Fruit fly (Drosophila melanogaster) whole organism, embryonic: ENCODE data around the gene Glyat.

ENCODE experiments used
- B-H2 ChIP-seq: fragments of 200-800 bp; sonication (Bioruptor generic); optimal IDR thresholded peaks from 2 replicates; lab custom pipeline; 2018; ENCODE audit warnings: missing biosample characterization, mild to moderate bottlenecking, missing genetic modification characterization
- Bgb ChIP-seq: fragments of 200-800 bp; sonication (Bioruptor generic); IDR thresholded peaks from 2 replicates; pipeline ENCODE4 v1.3.6; 2022; ENCODE audit warnings: missing biosample characterization, missing genetic modification characterization; ENCODE audit not compliant: partially characterized antibody
- CG10209 ChIP-seq: fragments of 200-800 bp; sonication (Bioruptor generic); optimal IDR thresholded peaks from 3 replicates; lab custom pipeline; 2017; ENCODE audit warnings: missing biosample characterization, mild to moderate bottlenecking, missing genetic modification characterization, missing genetic modification reagents
- CG1024 ChIP-seq: fragments of 200-800 bp; sonication (Bioruptor generic); IDR thresholded peaks from 2 replicates; pipeline ENCODE4 v1.3.6; 2022; ENCODE audit warnings: missing biosample characterization, missing genetic modification characterization
- CG11560 ChIP-seq: fragments of 200-800 bp; sonication (Bioruptor generic); IDR thresholded peaks from 3 replicates; pipeline ENCODE4 v1.3.6; 2022; ENCODE audit warnings: missing biosample characterization, missing genetic modification characterization
- CG11696 ChIP-seq: fragments of 200-800 bp; sonication (Bioruptor generic); IDR thresholded peaks from 2 replicates; pipeline ENCODE4 v1.3.6; 2022; ENCODE audit warnings: missing biosample characterization, missing genetic modification characterization
- CG12942 ChIP-seq: fragments of 200-800 bp; sonication (Bioruptor generic); optimal IDR thresholded peaks from 3 replicates; lab custom pipeline; 2016; ENCODE audit warnings: missing biosample characterization, missing genetic modification characterization
- CG13296 ChIP-seq: fragments of 200-800 bp; sonication (Bioruptor generic); optimal IDR thresholded peaks from 3 replicates; lab custom pipeline; 2018; ENCODE audit warnings: missing biosample characterization, mild to moderate bottlenecking, missing genetic modification characterization
- CG15073 ChIP-seq: fragments of 200-800 bp; sonication (Bioruptor generic); optimal IDR thresholded peaks from 2 replicates; lab custom pipeline; 2016; ENCODE audit warnings: missing biosample characterization, missing genetic modification characterization
- CG15269 ChIP-seq: fragments of 200-800 bp; sonication (Bioruptor generic); optimal IDR thresholded peaks from 2 replicates; lab custom pipeline; 2018; ENCODE audit warnings: missing biosample characterization, mild to moderate bottlenecking, missing genetic modification characterization, moderate library complexity
- CG15479 ChIP-seq: fragments of 200-800 bp; sonication (Bioruptor generic); optimal IDR thresholded peaks from 3 replicates; lab custom pipeline; 2019; ENCODE audit warnings: missing biosample characterization, mild to moderate bottlenecking, missing genetic modification characterization, moderate library complexity
- CG1647 ChIP-seq: fragments of 200-800 bp; sonication (Bioruptor generic); optimal IDR thresholded peaks from 3 replicates; lab custom pipeline; 2016; ENCODE audit warnings: missing biosample characterization, missing genetic modification characterization
- CG16815 ChIP-seq: fragments of 200-800 bp; sonication (Bioruptor generic); optimal IDR thresholded peaks from 3 replicates; lab custom pipeline; 2017; ENCODE audit warnings: missing biosample characterization, mild to moderate bottlenecking, missing genetic modification characterization
- CG1792 ChIP-seq: fragments of 200-800 bp; sonication (Bioruptor generic); optimal IDR thresholded peaks from 2 replicates; lab custom pipeline; 2016; ENCODE audit warnings: missing biosample characterization, missing genetic modification characterization
- CG32767 ChIP-seq: fragments of 200-800 bp; sonication (Bioruptor generic); IDR thresholded peaks from 2 replicates; pipeline ENCODE4 v1.3.6; 2022; ENCODE audit warnings: missing biosample characterization, missing genetic modification characterization
- CG43689 ChIP-seq: fragments of 200-800 bp; sonication (Bioruptor generic); IDR thresholded peaks from 2 replicates; pipeline ENCODE4 v1.3.6; 2022; ENCODE audit warnings: missing biosample characterization, missing genetic modification characterization
- CG4707 ChIP-seq: fragments of 200-800 bp; sonication (Bioruptor generic); optimal IDR thresholded peaks from 2 replicates; lab custom pipeline; 2018; ENCODE audit warnings: missing biosample characterization, mild to moderate bottlenecking, missing genetic modification characterization, moderate library complexity
- CG6689 ChIP-seq: fragments of 200-800 bp; sonication (Bioruptor generic); IDR thresholded peaks from 2 replicates; pipeline ENCODE4 v1.3.6; 2022; ENCODE audit warnings: missing biosample characterization, missing genetic modification characterization
- CG7928 ChIP-seq: fragments of 200-800 bp; sonication (Bioruptor generic); optimal IDR thresholded peaks from 2 replicates; lab custom pipeline; 2017; ENCODE audit warnings: missing biosample characterization, mild to moderate bottlenecking, missing genetic modification characterization
- CG8765 ChIP-seq: fragments of 200-800 bp; sonication (Bioruptor generic); IDR thresholded peaks from 2 replicates; pipeline ENCODE4 v1.3.6; 2022; ENCODE audit warnings: missing biosample characterization, missing genetic modification characterization
- CG9437 ChIP-seq: fragments of 200-800 bp; sonication (Bioruptor generic); optimal IDR thresholded peaks from 2 replicates; lab custom pipeline; 2018; ENCODE audit warnings: missing biosample characterization, mild to moderate bottlenecking, missing genetic modification characterization
- Chrac-16 ChIP-seq: fragments of 200-800 bp; sonication (Bioruptor generic); optimal IDR thresholded peaks from 3 replicates; lab custom pipeline; 2016; ENCODE audit warnings: missing biosample characterization, missing genetic modification characterization
- E2f2 ChIP-seq: fragments of 200-800 bp; sonication (Bioruptor generic); IDR thresholded peaks from 2 replicates; pipeline ENCODE4 v1.3.6; 2022; ENCODE audit warnings: missing biosample characterization, missing genetic modification characterization
- H2.0 ChIP-seq: fragments of 200-800 bp; sonication (Bioruptor generic); IDR thresholded peaks from 2 replicates; pipeline ENCODE4 v1.3.6; 2022; ENCODE audit warnings: missing biosample characterization, missing genetic modification characterization
- HLH3B ChIP-seq: fragments of 200-800 bp; sonication (Bioruptor generic); IDR thresholded peaks from 2 replicates; pipeline ENCODE4 v1.3.6; 2022; ENCODE audit warnings: missing biosample characterization, missing genetic modification characterization
- Hr51 ChIP-seq, 2 experiments: fragments of 200-800 bp; sonication (Bioruptor generic); optimal IDR thresholded peaks; 2 replicates in 1 of 2; 3 replicates in 1 of 2; lab custom pipeline; 2016 to 2018; ENCODE audit warnings: missing biosample characterization in 2 of 2, missing genetic modification characterization in 2 of 2, mild to moderate bottlenecking in 1 of 2, moderate library complexity in 1 of 2
- NFAT ChIP-seq: fragments of 200-800 bp; sonication (Bioruptor generic); IDR thresholded peaks from 2 replicates; pipeline ENCODE4 v1.3.6; 2022; ENCODE audit warnings: missing biosample characterization, missing genetic modification characterization
- NfI ChIP-seq: fragments of 200-800 bp; sonication (Bioruptor generic); optimal IDR thresholded peaks from 3 replicates; lab custom pipeline; 2018; ENCODE audit warnings: missing biosample characterization, mild to moderate bottlenecking, missing genetic modification characterization, moderate library complexity
- Pdp1 ChIP-seq, 2 experiments: fragments of 200-800 bp; sonication (Bioruptor generic); optimal IDR thresholded peaks; 3 replicates each; lab custom pipeline; 2016; ENCODE audit warnings: missing biosample characterization in 2 of 2, missing genetic modification characterization in 2 of 2, mild to moderate bottlenecking in 1 of 2, moderate library complexity in 1 of 2
- Tbp ChIP-seq: fragments of >200 bp; optimal IDR thresholded peaks from 2 replicates; lab custom pipeline; 2018; ENCODE audit warnings: missing biosample characterization, missing genetic modification characterization
- bigmax ChIP-seq: fragments of 200-800 bp; sonication (Bioruptor generic); optimal IDR thresholded peaks from 2 replicates; lab custom pipeline; 2018; ENCODE audit warnings: missing biosample characterization, mild to moderate bottlenecking, missing genetic modification characterization
- croc ChIP-seq: fragments of 200-800 bp; sonication (Bioruptor generic); conservative IDR thresholded peaks from 3 replicates; pipeline ENCODE4 v1.3.6; 2022; ENCODE audit warnings: missing biosample characterization, missing genetic modification characterization
- cwo ChIP-seq: fragments of 200-800 bp; sonication (Bioruptor generic); optimal IDR thresholded peaks from 3 replicates; lab custom pipeline; 2017; ENCODE audit warnings: missing biosample characterization, missing genetic modification characterization, mild to moderate bottlenecking, moderate library complexity, missing genetic modification reagents
- dmrt99B ChIP-seq: fragments of 200-800 bp; sonication (Bioruptor generic); optimal IDR thresholded peaks from 2 replicates; lab custom pipeline; 2018; ENCODE audit warnings: missing biosample characterization, mild to moderate bottlenecking, missing genetic modification characterization, moderate library complexity
- esg ChIP-seq: fragments of 200-800 bp; sonication (Bioruptor generic); conservative IDR thresholded peaks from 2 replicates; pipeline ENCODE4 v1.3.6; 2022; ENCODE audit warnings: missing biosample characterization, missing genetic modification characterization
- fd96Cb ChIP-seq: fragments of 200-800 bp; sonication (Bioruptor generic); optimal IDR thresholded peaks from 2 replicates; lab custom pipeline; 2018; ENCODE audit warnings: missing biosample characterization, mild to moderate bottlenecking, missing genetic modification characterization, moderate library complexity
- gsb-n ChIP-seq: fragments of 200-800 bp; sonication (Bioruptor generic); optimal IDR thresholded peaks from 3 replicates; lab custom pipeline; 2018; ENCODE audit warnings: missing biosample characterization, mild to moderate bottlenecking, missing genetic modification characterization
- h ChIP-seq: fragments of >200 bp; optimal IDR thresholded peaks from 2 replicates; lab custom pipeline; 2017
- ham ChIP-seq: fragments of 200-800 bp; sonication (Bioruptor generic); IDR thresholded peaks from 2 replicates; pipeline ENCODE4 v1.3.6; 2022; ENCODE audit warnings: missing biosample characterization, missing genetic modification characterization
- jumu ChIP-seq: fragments of 200-800 bp; sonication (Bioruptor generic); optimal IDR thresholded peaks from 3 replicates; lab custom pipeline; 2016; ENCODE audit warnings: missing biosample characterization, missing genetic modification characterization
- pb ChIP-seq: fragments of 200-800 bp; sonication (Bioruptor generic); optimal IDR thresholded peaks from 3 replicates; lab custom pipeline; 2016; ENCODE audit warnings: missing biosample characterization, missing genetic modification characterization
- pita ChIP-seq: fragments of 200-800 bp; sonication (Bioruptor generic); optimal IDR thresholded peaks from 2 replicates; lab custom pipeline; 2017; ENCODE audit warnings: missing biosample characterization, mild to moderate bottlenecking, missing genetic modification characterization
- pzg ChIP-seq: fragments of 200-800 bp; sonication (Bioruptor generic); optimal IDR thresholded peaks from 3 replicates; lab custom pipeline; 2018; ENCODE audit warnings: missing biosample characterization, mild to moderate bottlenecking, missing genetic modification characterization, moderate library complexity
- slbo ChIP-seq: fragments of 200-800 bp; sonication (Bioruptor generic); IDR thresholded peaks from 2 replicates; pipeline ENCODE4 v1.3.6; 2022; ENCODE audit warnings: missing biosample characterization, missing genetic modification characterization
- slp2 ChIP-seq: fragments of 200-800 bp; sonication (Bioruptor generic); optimal IDR thresholded peaks from 2 replicates; lab custom pipeline; 2016; ENCODE audit warnings: missing biosample characterization, missing genetic modification characterization
- tap ChIP-seq: fragments of 200-800 bp; optimal IDR thresholded peaks from 3 replicates; lab custom pipeline; 2019; ENCODE audit warnings: missing biosample characterization, mild to moderate bottlenecking, missing genetic modification characterization, moderate library complexity
- unc-4 ChIP-seq: fragments of 200-800 bp; sonication (Bioruptor generic); IDR thresholded peaks from 2 replicates; pipeline ENCODE4 v1.3.6; 2022; ENCODE audit warnings: missing biosample characterization, missing genetic modification characterization; ENCODE audit not compliant: partially characterized antibody
- usp ChIP-seq: fragments of >200 bp; optimal IDR thresholded peaks from 2 replicates; lab custom pipeline; 2017; ENCODE audit warnings: missing biosample characterization, missing genetic modification characterization
- zf30C ChIP-seq: fragments of 200-800 bp; sonication (Bioruptor generic); optimal IDR thresholded peaks from 3 replicates; lab custom pipeline; 2018; ENCODE audit warnings: missing biosample characterization, mild to moderate bottlenecking, missing genetic modification characterization

Gene Glyat

DNA sequence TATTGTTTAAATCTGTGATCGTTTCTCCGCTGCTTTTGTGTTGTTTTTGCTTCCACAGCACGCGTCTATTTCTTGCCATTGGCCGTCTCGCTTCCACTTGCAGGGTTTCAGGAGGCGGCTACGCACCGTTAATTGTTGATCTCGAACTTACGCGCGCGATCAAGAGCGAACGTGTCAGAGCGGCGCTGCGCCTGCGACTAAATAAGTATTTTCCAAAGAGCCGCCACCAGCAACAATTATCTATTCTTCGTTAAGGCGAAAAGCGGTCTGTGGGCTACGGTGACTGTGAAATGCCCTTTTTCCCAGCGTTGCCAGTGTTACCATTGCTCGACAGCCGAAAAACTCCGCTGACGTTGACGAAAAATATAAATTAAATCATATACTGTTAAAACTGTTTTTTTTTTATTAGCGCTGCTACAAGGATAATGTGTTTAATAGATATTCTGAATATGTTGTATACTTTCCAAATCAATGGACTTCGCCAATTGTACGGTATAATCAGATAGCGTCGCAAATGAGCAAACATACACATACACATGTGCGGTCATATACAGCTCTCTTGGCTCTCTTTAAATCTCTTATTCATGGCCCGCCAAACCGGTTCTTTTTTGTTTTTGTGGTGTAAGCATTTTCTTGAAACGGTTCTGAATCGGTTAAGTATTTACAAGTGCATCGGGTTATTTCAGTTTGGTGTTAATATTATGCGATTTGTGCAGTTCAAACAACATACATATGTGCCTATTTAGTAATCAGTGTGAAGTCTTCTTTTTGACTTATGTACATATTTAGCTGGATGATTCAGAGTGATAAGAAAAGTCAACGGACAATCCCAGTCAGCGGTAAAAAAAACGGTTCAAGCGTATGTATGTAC lies 16.2 kb downstream of the Glyat start, which contains the start of gene pes (continued):
- TF ChIP-seq pb (GFP tag; lab: Kevin White, UChicago) (peak; percentile 83), slp2 (GFP tag; lab: Kevin White, UChicago) (no peak), Chrac-16 (peak; percentile 8), CG12942 (GFP tag; lab: Kevin White, UChicago) (peak; percentile 62), croc (GFP tag; lab: Robert Waterston, UW) (peak; percentile 95), CG8765 (GFP tag; lab: Robert Waterston, UW) (peak; percentile 87), CG15479 (peak; percentile 28), CG15269 (peak; percentile 29), E2f2 (GFP tag; lab: Robert Waterston, UW) (peak; percentile 75), B-H2 (GFP tag; lab: Kevin White, UChicago) (peak; percentile 65), pzg (GFP tag; lab: Kevin White, UChicago) (no peak), CG43689 (no peak), tap (tag; lab: Kevin White, UChicago) (peak; percentile 57), unc-4 (0 out of 2 replicates have a peak, but pooled peaks have one; percentile 31), NfI (GFP tag; lab: Kevin White, UChicago) (peak; percentile 91), CG10209 (GFP tag; lab: Kevin White, UChicago) (peak; percentile 75), CG7928 (GFP tag; lab: Kevin White, UChicago) (peak; percentile 49), ham (GFP tag; lab: Robert Waterston, UW) (no peak), fd96Cb (tag; lab: Kevin White, UChicago) (peak; percentile 89), jumu (GFP tag; lab: Kevin White, UChicago) (peak; percentile 89), HLH3B (GFP tag; lab: Robert Waterston, UW) (peak; percentile 92), CG1792 (peak; percentile 55), pita (no peak), CG9437 (GFP tag; lab: Kevin White, UChicago) (peak; percentile 52), CG11560 (tag; lab: Robert Waterston, UW) (no peak), Bgb (GFP tag; lab: Robert Waterston, UW) (peak; percentile 63; the same call in 1 of the 2 replicates), H2.0 (GFP tag; lab: Robert Waterston, UW) (peak; percentile 94), cwo (GFP tag; lab: Kevin White, UChicago) (peak; percentile 92), CG15073 (no peak), Hr51 (GFP tag; optimal IDR thresholded peaks at IDR 0.05; lab: Kevin White, UChicago) (peak; percentile 90 to 93), h (lab: Kevin White, UChicago) (no peak), CG11696 (peak; percentile 81), CG16815 (GFP tag; lab: Kevin White, UChicago) (peak; percentile 74), Tbp (no peak), esg (GFP tag; lab: Robert Waterston, UW) (peak; percentile 76), Pdp1 (GFP tag; optimal IDR thresholded peaks at IDR 0.05; lab: Kevin White, UChicago) (peak; percentile 86 to 95), bigmax (GFP tag; lab: Kevin White, UChicago) (no peak), dmrt99B (tag; lab: Kevin White, UChicago) (peak; percentile 94), CG13296 (GFP tag; lab: Kevin White, UChicago) (peak; percentile 96), slbo (GFP tag; lab: Robert Waterston, UW) (peak; percentile 92), zf30C (GFP tag; lab: Kevin White, UChicago) (peak; percentile 15), NFAT (GFP tag; lab: Robert Waterston, UW) (peak; percentile 91), CG1647 (GFP tag; lab: Kevin White, UChicago) (peak; percentile 87), CG4707 (peak; percentile 66), usp (GFP tag; lab: Kevin White, UChicago) (no peak), gsb-n (tag; lab: Kevin White, UChicago) (peak; percentile 98), CG6689 (GFP tag; lab: Robert Waterston, UW) (peak; percentile 95), CG32767 (peak; percentile 88), CG1024 (peak; percentile 56; the same call in 1 of the 2 replicates)
